Fruit fly (Drosophila melanogaster): ENCODE measurements around the gene Raf.
A peak's percentile ranks its signal among the peaks of the same experiment; 100 is the strongest.

DNA sequence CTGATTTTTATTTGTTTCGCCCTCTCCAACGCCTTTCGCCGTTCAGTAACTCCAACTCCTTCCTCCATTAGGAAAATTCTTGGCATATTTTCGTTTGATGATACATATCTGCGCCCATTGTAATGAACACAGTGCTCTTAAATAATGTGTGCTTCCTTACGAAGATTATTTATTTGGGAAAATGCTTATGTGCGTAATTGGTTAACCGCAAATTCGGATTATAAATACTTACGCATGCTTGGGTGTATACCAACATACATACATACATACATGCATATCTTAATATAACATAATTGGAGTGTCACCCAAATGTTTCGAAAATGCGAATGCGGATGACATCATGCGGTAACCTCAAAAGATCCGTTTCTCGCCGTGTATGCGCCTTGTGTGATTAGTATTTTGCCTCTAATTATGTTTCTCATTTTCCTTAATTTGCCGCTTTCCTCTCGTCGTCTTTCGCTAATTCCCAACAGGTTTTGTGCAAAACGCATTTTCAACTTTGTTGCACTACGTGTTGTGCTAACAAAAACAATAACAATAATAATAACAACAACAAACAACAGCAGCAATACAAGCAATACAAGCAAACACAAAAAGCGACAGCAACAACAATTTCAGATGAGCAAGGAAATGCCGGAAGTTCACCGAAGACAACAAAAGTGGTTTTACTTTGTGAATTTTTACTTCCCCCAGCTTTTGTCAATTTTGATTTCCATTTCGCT lies 9.4 kb downstream of the Raf start:
- TF ChIP-seq Sox15 (GFP tag; optimal IDR thresholded peaks at IDR 0.05) (no peak), eg (GFP tag; IDR thresholded peaks at IDR 0.05) (no peak), CG11762 (GFP tag; optimal IDR thresholded peaks at IDR 0.05; ENCODE audit: insufficient read depth) (no peak), CG6854 (GFP tag; optimal IDR thresholded peaks at IDR 0.05) (no peak), acj6 (GFP tag; optimal IDR thresholded peaks at IDR 0.05) (no peak), CG16779 (tag; optimal IDR thresholded peaks at IDR 0.05) (no peak), OdsH (GFP tag; optimal IDR thresholded peaks at IDR 0.05) (no peak), CG6792 (GFP tag; optimal IDR thresholded peaks at IDR 0.05) (no peak), CG3919 (GFP tag; optimal IDR thresholded peaks at IDR 0.05) (no peak), CG7368 (GFP tag; optimal IDR thresholded peaks at IDR 0.05) (no peak), dac (GFP tag; optimal IDR thresholded peaks at IDR 0.05) (peak; percentile 2), CG4318 (GFP tag; optimal IDR thresholded peaks at IDR 0.05) (peak; percentile 18), svp (GFP tag) (no peak), Gug (GFP tag; IDR thresholded peaks at IDR 0.05) (no peak)
